Worm (Caenorhabditis elegans) whole organism, young adult: Measurements from ENCODE around the gene ZK616.1.

ENCODE experiments used
- B0336.3 ChIP-seq: fragments of 200-800 bp; sonication (Bioruptor generic); IDR thresholded peaks from 2 replicates; pipeline ENCODE4 v1.3.6; 2022; ENCODE audit warnings: missing genetic modification characterization, missing compliant biosample characterization
- C06A6.2 ChIP-seq: fragments of 200-800 bp; sonication (Bioruptor generic); conservative IDR thresholded peaks from 2 replicates; pipeline ENCODE4 v1.3.6; 2022; ENCODE audit warnings: missing genetic modification characterization, missing compliant biosample characterization
- C17E4.6 ChIP-seq: fragments of 200-800 bp; sonication (Bioruptor generic); IDR thresholded peaks from 2 replicates; pipeline ENCODE4 v1.3.6; 2022; ENCODE audit warnings: missing genetic modification reagents, missing genetic modification characterization, missing compliant biosample characterization
- F22D6.2 ChIP-seq: sonication (generic microtip); optimal IDR thresholded peaks from 2 replicates; lab custom pipeline; 2016; ENCODE audit warnings: mild to moderate bottlenecking, missing genetic modification characterization, missing compliant biosample characterization
- F33H1.4 ChIP-seq: fragments of 200-800 bp; sonication (Bioruptor generic); IDR thresholded peaks from 2 replicates; pipeline ENCODE4 v1.3.6; 2022; ENCODE audit warnings: missing genetic modification reagents, missing genetic modification characterization, missing compliant biosample characterization
- Y53G8AR.9 ChIP-seq: fragments of 200-800 bp; sonication (Bioruptor generic); conservative IDR thresholded peaks from 2 replicates; pipeline ENCODE4 v1.3.6; 2022; ENCODE audit warnings: missing genetic modification reagents, missing genetic modification characterization, missing compliant biosample characterization
- akir-1 ChIP-seq: fragments of 200-800 bp; sonication (Bioruptor generic); optimal IDR thresholded peaks from 2 replicates; lab custom pipeline; 2018; ENCODE audit warnings: mild to moderate bottlenecking, missing genetic modification characterization, moderate library complexity, missing compliant biosample characterization
- aptf-2 ChIP-seq: fragments of 200-800 bp; sonication (Bioruptor generic); conservative IDR thresholded peaks from 2 replicates; pipeline ENCODE4 v1.3.6; 2022; ENCODE audit warnings: missing genetic modification reagents, missing genetic modification characterization, missing compliant biosample characterization
- athp-1 ChIP-seq: sonication (generic microtip); optimal IDR thresholded peaks from 2 replicates; lab custom pipeline; 2017; ENCODE audit warnings: mild to moderate bottlenecking, missing genetic modification characterization, missing compliant biosample characterization
- attf-5 ChIP-seq: fragments of 200-800 bp; sonication (Bioruptor generic); optimal IDR thresholded peaks from 2 replicates; lab custom pipeline; 2018; ENCODE audit warnings: mild to moderate bottlenecking, missing genetic modification characterization, missing compliant biosample characterization
- bed-2 ChIP-seq: fragments of 200-800 bp; sonication (Bioruptor generic); IDR thresholded peaks from 2 replicates; pipeline ENCODE4 v1.3.6; 2022; ENCODE audit warnings: missing genetic modification reagents, missing genetic modification characterization, missing compliant biosample characterization
- cebp-1 ChIP-seq, 2 experiments: fragments of 200-800 bp in 1 of 2; sonication (Bioruptor generic) in 1 of 2; sonication (generic microtip) in 1 of 2; IDR thresholded peaks in 1 of 2; optimal IDR thresholded peaks in 1 of 2; 2 replicates each; pipeline versions ENCODE4 v1.3.6 to Lab custom; 2017 to 2022; ENCODE audit warnings: missing compliant biosample characterization in 2 of 2, missing genetic modification characterization in 2 of 2, mild to moderate bottlenecking in 1 of 2, missing genetic modification reagents in 1 of 2, moderate library complexity in 1 of 2
- ceh-100 ChIP-seq: fragments of 200-800 bp; sonication (Bioruptor generic); IDR thresholded peaks from 2 replicates; pipeline ENCODE4 v1.3.6; 2022; ENCODE audit warnings: missing genetic modification reagents, missing genetic modification characterization, missing compliant biosample characterization
- ceh-79 ChIP-seq: sonication (generic microtip); optimal IDR thresholded peaks from 2 replicates; lab custom pipeline; 2017; ENCODE audit warnings: mild to moderate bottlenecking, missing genetic modification characterization, missing compliant biosample characterization
- chd-7 ChIP-seq: sonication (generic microtip); optimal IDR thresholded peaks from 2 replicates; lab custom pipeline; 2016; ENCODE audit warnings: mild to moderate bottlenecking, missing genetic modification characterization, moderate library complexity, missing compliant biosample characterization
- dox-1 ChIP-seq: fragments of 200-800 bp; sonication (Bioruptor generic); IDR thresholded peaks from 2 replicates; pipeline ENCODE4 v1.3.6; 2022; ENCODE audit warnings: missing genetic modification reagents, missing genetic modification characterization, missing compliant biosample characterization
- efl-1 ChIP-seq: fragments of 150-350 bp; optimal IDR thresholded peaks from 2 replicates; lab custom pipeline; 2014; ENCODE audit warnings: missing biosample characterization, missing genetic modification reagents, missing genetic modification characterization
- egl-18 ChIP-seq: fragments of 200-800 bp; sonication (Bioruptor generic); IDR thresholded peaks from 2 replicates; pipeline ENCODE4 v1.3.6; 2022; ENCODE audit warnings: missing genetic modification reagents, missing genetic modification characterization, missing compliant biosample characterization
- ekl-4 ChIP-seq: fragments of 200-800 bp; sonication (Bioruptor generic); IDR thresholded peaks from 2 replicates; pipeline ENCODE4 v1.3.6; 2022; ENCODE audit warnings: missing genetic modification reagents, missing genetic modification characterization, missing compliant biosample characterization
- ets-4 ChIP-seq: fragments of 200-800 bp; sonication (Bioruptor generic); optimal IDR thresholded peaks from 2 replicates; lab custom pipeline; 2018; ENCODE audit warnings: mild to moderate bottlenecking, missing genetic modification characterization, missing compliant biosample characterization
- fkh-3 ChIP-seq: sonication (generic microtip); optimal IDR thresholded peaks from 2 replicates; lab custom pipeline; 2016; ENCODE audit warnings: mild to moderate bottlenecking, missing genetic modification characterization, missing compliant biosample characterization
- hlh-12 ChIP-seq: sonication (generic microtip); optimal IDR thresholded peaks from 2 replicates; lab custom pipeline; 2016; ENCODE audit warnings: missing genetic modification characterization, missing compliant biosample characterization
- hmg-1.2 ChIP-seq: fragments of 200-800 bp; sonication (Bioruptor generic); IDR thresholded peaks from 2 replicates; pipeline ENCODE4 v1.3.6; 2022; ENCODE audit warnings: missing genetic modification reagents, missing genetic modification characterization, missing compliant biosample characterization
- lin-35 ChIP-seq, 3 experiments: fragments of 150-350 bp in 2 of 3; sonication (generic microtip) in 1 of 3; optimal IDR thresholded peaks; 2 replicates each; lab custom pipeline; 2014 to 2018; ENCODE audit warnings: missing biosample characterization in 3 of 3, missing genetic modification characterization in 3 of 3, missing genetic modification reagents in 3 of 3
- lin-40 ChIP-seq: sonication (generic microtip); optimal IDR thresholded peaks from 2 replicates; lab custom pipeline; 2016; ENCODE audit warnings: missing genetic modification characterization, mild to moderate bottlenecking, missing compliant biosample characterization, missing genotype, missing genetic modification reagents
- madf-10 ChIP-seq: sonication (generic microtip); optimal IDR thresholded peaks from 2 replicates; lab custom pipeline; 2016; ENCODE audit warnings: mild to moderate bottlenecking, missing genetic modification characterization, missing compliant biosample characterization
- madf-6 ChIP-seq: fragments of 200-800 bp; sonication (Bioruptor generic); IDR thresholded peaks from 2 replicates; pipeline ENCODE4 v1.3.6; 2022; ENCODE audit warnings: missing genetic modification reagents, missing genetic modification characterization, missing compliant biosample characterization
- madf-8 ChIP-seq: fragments of 200-800 bp; sonication (Bioruptor generic); conservative IDR thresholded peaks from 2 replicates; pipeline ENCODE4 v1.3.6; 2022; ENCODE audit warnings: missing genetic modification reagents, missing genetic modification characterization, missing compliant biosample characterization
- mcd-1 ChIP-seq: fragments of 200-800 bp; sonication (Bioruptor generic); IDR thresholded peaks from 2 replicates; pipeline ENCODE4 v1.3.6; 2022; ENCODE audit warnings: missing genetic modification reagents, missing genetic modification characterization, missing compliant biosample characterization
- nfya-2 ChIP-seq: fragments of 200-800 bp; sonication (Bioruptor generic); IDR thresholded peaks from 2 replicates; pipeline ENCODE4 v1.3.6; 2022; ENCODE audit warnings: missing genetic modification reagents, missing genetic modification characterization, missing compliant biosample characterization
- nfyb-1 ChIP-seq: fragments of 200-800 bp; sonication (Bioruptor generic); IDR thresholded peaks from 2 replicates; pipeline ENCODE4 v1.3.6; 2022; ENCODE audit warnings: missing genetic modification reagents, missing genetic modification characterization, missing compliant biosample characterization
- nhr-179 ChIP-seq: sonication (generic microtip); optimal IDR thresholded peaks from 2 replicates; lab custom pipeline; 2016; ENCODE audit warnings: mild to moderate bottlenecking, missing genetic modification characterization, missing compliant biosample characterization
- nhr-80 ChIP-seq: sonication (generic microtip); optimal IDR thresholded peaks from 2 replicates; lab custom pipeline; 2016; ENCODE audit warnings: missing genetic modification characterization, missing compliant biosample characterization
- pbrm-1 ChIP-seq: fragments of 200-800 bp; sonication (Bioruptor generic); IDR thresholded peaks from 2 replicates; pipeline ENCODE4 v1.3.6; 2022; ENCODE audit warnings: missing genetic modification reagents, missing genetic modification characterization, missing compliant biosample characterization
- snpc-1.3 ChIP-seq: sonication (generic microtip); optimal IDR thresholded peaks from 2 replicates; lab custom pipeline; 2017; ENCODE audit warnings: missing genetic modification characterization, mild to moderate bottlenecking, missing compliant biosample characterization, antibody characterized with exemption, moderate library complexity, missing genotype, missing genetic modification reagents; ENCODE audit not compliant: insufficient read depth
- snpc-4 ChIP-seq, 5 experiments: fragments of 150-350 bp in 1 of 5; sonication (generic microtip) in 4 of 5; optimal IDR thresholded peaks; 2 replicates each; lab custom pipeline; 2014 to 2018; ENCODE audit warnings: missing genetic modification characterization in 5 of 5, missing biosample characterization in 3 of 5, antibody characterized with exemption in 2 of 5, mild to moderate bottlenecking in 2 of 5, missing compliant biosample characterization in 2 of 5, missing genotype in 2 of 5, moderate library complexity in 2 of 5, missing genetic modification reagents in 1 of 5
- tbp1 ChIP-seq: fragments of 200-800 bp; sonication (Bioruptor generic); optimal IDR thresholded peaks from 2 replicates; lab custom pipeline; 2018; ENCODE audit warnings: mild to moderate bottlenecking, missing genetic modification characterization, missing compliant biosample characterization
- unc-130 ChIP-seq: sonication (generic microtip); optimal IDR thresholded peaks from 2 replicates; lab custom pipeline; 2016; ENCODE audit warnings: missing genetic modification reagents, missing genetic modification characterization, missing compliant biosample characterization
- zfh-2 ChIP-seq: fragments of 200-800 bp; sonication (Bioruptor generic); conservative IDR thresholded peaks from 2 replicates; pipeline ENCODE4 v1.3.6; 2022; ENCODE audit warnings: missing genetic modification reagents, missing genetic modification characterization, missing compliant biosample characterization
- ztf-6 ChIP-seq: fragments of 200-800 bp; sonication (Bioruptor generic); IDR thresholded peaks from 2 replicates; pipeline ENCODE4 v1.3.6; 2022; ENCODE audit warnings: missing genetic modification reagents, missing genetic modification characterization, missing compliant biosample characterization

Gene ZK616.1

DNA sequence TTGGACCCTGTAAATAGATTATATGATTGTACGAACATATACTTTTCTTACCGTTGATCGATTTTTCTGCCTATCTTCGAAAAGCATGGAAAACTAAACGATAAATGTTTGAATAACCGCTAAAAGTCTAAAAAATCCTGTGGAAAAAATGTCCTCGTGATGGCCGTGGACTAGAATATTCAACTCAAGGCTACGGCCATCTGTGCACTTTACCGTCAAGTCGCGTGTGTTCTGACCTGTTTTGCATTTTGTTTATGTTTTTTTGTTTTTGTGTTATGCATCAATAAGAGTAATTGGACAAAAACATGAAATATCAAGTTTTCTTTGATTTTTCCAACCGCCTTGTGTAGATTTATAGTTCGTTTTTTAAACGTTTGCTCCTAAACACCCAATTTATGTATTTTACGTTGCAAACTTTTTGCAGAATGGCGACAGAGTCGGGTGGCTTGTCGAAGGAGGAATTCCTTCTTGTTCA lies 36.5 kb upstream of the ZK616.1 start, which contains the start of the genes hda-6 and F41H10.4 (continued):
- peak; percentile 55 for TF ChIP-seq unc-130
- peak; percentile 51 for TF ChIP-seq lin-40
- peak; percentile 20 for TF ChIP-seq nhr-80 (tag; lab: Kevin White, UChicago)
- peak; percentile 34 for TF ChIP-seq efl-1 (GFP tag; lab: Kevin White, UChicago)
- TF ChIP-seq tbp1 (GFP tag; lab: Kevin White, UChicago) = peak; percentile 56
- TF ChIP-seq F33H1.4 = peak; percentile 44
- TF ChIP-seq, all 124 proteins: peak for 35

- TF ChIP-seq ceh-79 (tag; lab: Kevin White, UChicago) (no peak), unc-130 (no peak), B0336.3 (no peak), C06A6.2 (GFP tag; lab: Robert Waterston, UW) (no peak), snpc-4 (GFP tag; optimal IDR thresholded peaks at IDR 0.05; lab: Kevin White, UChicago) (no peak), snpc-4 (tag; optimal IDR thresholded peaks at IDR 0.05; lab: Kevin White, UChicago) (peak in 1 of 4 experiments; percentile 66), fkh-3 (tag; lab: Kevin White, UChicago) (no peak), athp-1 (tag; lab: Kevin White, UChicago) (peak; percentile 30), chd-7 (no peak), mcd-1 (GFP tag; lab: Robert Waterston, UW) (no peak), nhr-80 (tag; lab: Kevin White, UChicago) (no peak), madf-10 (tag; lab: Kevin White, UChicago) (no peak), ztf-6 (GFP tag; lab: Robert Waterston, UW) (no peak), ceh-100 (GFP tag; lab: Robert Waterston, UW) (no peak), lin-35 (GFP tag; optimal IDR thresholded peaks at IDR 0.05; lab: Kevin White, UChicago) (no peak)
Observed at ce11 chrIV:5366567-5366966, 34.1 kb upstream of the ZK616.1 start, which contains the start of gene sand-1. TSS of gene sand-1 (plus strand) at chrIV:5366867.

ce11 chrIV:5367899-5368298 lies 32.8 kb upstream of the ZK616.1 start:
- TF ChIP-seq nfya-2 (GFP tag; lab: Robert Waterston, UW) (no peak), F22D6.2 (tag; lab: Kevin White, UChicago) (no peak), bed-2 (GFP tag; lab: Robert Waterston, UW) (no peak), madf-8 (GFP tag; lab: Robert Waterston, UW) (no peak), aptf-2 (GFP tag; lab: Robert Waterston, UW) (no peak), nhr-179 (tag; lab: Kevin White, UChicago) (no peak), madf-6 (GFP tag; lab: Robert Waterston, UW) (no peak)

DNA sequence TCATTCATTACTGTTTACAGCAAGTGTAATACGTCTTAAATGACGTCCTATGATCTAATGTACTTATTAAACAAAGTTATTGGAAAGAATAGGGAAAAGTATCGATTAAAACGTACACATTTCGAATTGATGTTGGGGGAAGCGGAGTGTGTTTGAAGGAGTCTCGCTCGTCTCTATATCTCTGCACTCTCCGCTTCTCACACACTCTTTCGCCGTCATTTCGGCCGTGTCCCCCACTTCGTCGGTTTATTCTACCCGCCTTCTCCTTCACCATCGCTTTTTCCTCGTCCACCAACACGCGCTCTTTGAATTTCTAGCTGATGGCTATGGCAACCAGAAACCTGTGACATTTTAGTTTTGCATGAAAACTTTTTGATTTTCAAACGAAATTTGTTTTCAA lies 31.8 kb upstream of the ZK616.1 start:
- TF ChIP-seq ets-4 = no peak
- no peak for TF ChIP-seq hlh-12
- TF ChIP-seq F22D6.2 (tag; lab: Kevin White, UChicago) = no peak
- peak; percentile 36; the same call in 1 of the 2 replicates for TF ChIP-seq dox-1 (GFP tag; lab: Robert Waterston, UW)
- TF ChIP-seq madf-6 (GFP tag; lab: Robert Waterston, UW) = peak; percentile 52
- 0 out of 2 replicates have a peak, but pooled peaks have one; percentile 20 for TF ChIP-seq nfyb-1 (GFP tag; lab: Robert Waterston, UW)
- peak; percentile 77 for TF ChIP-seq attf-5 (GFP tag; lab: Kevin White, UChicago)
- no peak for TF ChIP-seq Y53G8AR.9 (GFP tag; lab: Robert Waterston, UW)
- TF ChIP-seq snpc-1.3 (tag; lab: Kevin White, UChicago) = no peak
- TF ChIP-seq zfh-2 = peak; percentile 63
- 0 out of 2 replicates have a peak, but pooled peaks have one; percentile 31 for TF ChIP-seq pbrm-1 (GFP tag; lab: Robert Waterston, UW)
- no peak for TF ChIP-seq bed-2 (GFP tag; lab: Robert Waterston, UW)
- TF ChIP-seq B0336.3 = peak; percentile 46; the same call in 1 of the 2 replicates
- no peak for TF ChIP-seq snpc-4 (GFP tag; optimal IDR thresholded peaks at IDR 0.05; lab: Kevin White, UChicago)
- peak in 2 of 4 experiments; percentile 20 to 67 for TF ChIP-seq snpc-4 (tag; optimal IDR thresholded peaks at IDR 0.05; lab: Kevin White, UChicago)
- peak; percentile 67 for TF ChIP-seq mcd-1 (GFP tag; lab: Robert Waterston, UW)
- TF ChIP-seq hmg-1.2 (GFP tag; lab: Robert Waterston, UW) = peak; percentile 93
- TF ChIP-seq ekl-4 (GFP tag; lab: Robert Waterston, UW) = 0 out of 2 replicates have a peak, but pooled peaks have one; percentile 48
- peak; percentile 23; the same call in 1 of the 2 replicates for TF ChIP-seq C17E4.6 (GFP tag; lab: Robert Waterston, UW)
- peak; percentile 63; the same call in 1 of the 2 replicates for TF ChIP-seq egl-18 (GFP tag; lab: Robert Waterston, UW)
- peak; percentile 8 for TF ChIP-seq tbp1 (GFP tag; lab: Kevin White, UChicago)
- no peak for TF ChIP-seq akir-1 (GFP tag; lab: Kevin White, UChicago)
- TF ChIP-seq cebp-1 (GFP tag; IDR thresholded peaks at IDR 0.05; lab: Robert Waterston, UW) = no peak
- peak; percentile 49 for TF ChIP-seq cebp-1 (tag; optimal IDR thresholded peaks at IDR 0.05; lab: Kevin White, UChicago)
